Fruit fly (Drosophila melanogaster): ENCODE results near the gene rdo.

- TF ChIP-seq pad (GFP tag; optimal IDR thresholded peaks at IDR 0.05) (no peak), cnc (optimal IDR thresholded peaks at IDR 0.05) (no peak), kay (GFP tag; ENCODE audit: borderline replicate concordance) (peak; percentile 45), Clk (GFP tag; optimal IDR thresholded peaks at IDR 0.05) (no peak), CG14711 (tag; optimal IDR thresholded peaks at IDR 0.05) (no peak), CG7101 (tag; optimal IDR thresholded peaks at IDR 0.05) (no peak), toe (GFP tag; optimal IDR thresholded peaks at IDR 0.05) (no peak), Mnt (GFP tag; optimal IDR thresholded peaks at IDR 0.05) (no peak), ovo (GFP tag; optimal IDR thresholded peaks at IDR 0.05) (no peak), CG33017 (tag; optimal IDR thresholded peaks at IDR 0.05) (no peak), cic (GFP tag; optimal IDR thresholded peaks at IDR 0.05) (peak; percentile 23), CG11617 (GFP tag; optimal IDR thresholded peaks at IDR 0.05) (no peak), bab1 (GFP tag; optimal IDR thresholded peaks at IDR 0.05) (no peak), CG5204 (GFP tag; optimal IDR thresholded peaks at IDR 0.05) (no peak)
These were observed 102.9 kb downstream of the rdo start for dm6 chr2L:18115104-18115503.
